Worm (Caenorhabditis elegans): ENCODE data around the gene sru-36.

DNA sequence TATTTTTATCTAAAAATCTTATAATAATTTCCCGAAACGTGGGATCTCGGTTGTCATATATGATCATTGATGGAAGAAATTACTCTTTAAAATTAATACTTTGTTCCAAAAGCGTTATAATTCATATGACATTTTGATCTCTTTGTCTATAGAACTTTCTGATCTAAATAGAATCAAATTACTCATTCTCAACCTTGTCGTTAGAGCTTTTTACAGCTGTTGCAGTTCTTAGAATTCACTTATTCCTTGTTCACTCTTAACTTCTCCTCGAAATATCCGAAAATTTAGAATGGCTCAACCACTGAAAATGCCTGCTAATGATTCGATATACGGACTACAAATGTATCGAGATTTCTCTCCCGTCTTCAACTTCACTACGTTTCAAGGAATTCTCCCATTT is 30.3 kb upstream of the sru-36 start, which contains the start of gene sru-29:
- TF ChIP-seq W03F9.2 (tag; optimal IDR thresholded peaks at IDR 0.05) (no peak), him-1 (tag; optimal IDR thresholded peaks at IDR 0.05) (no peak), dao-5 (tag; optimal IDR thresholded peaks at IDR 0.05) (no peak)

All from whole organism, L4/young adult.